Worm (Caenorhabditis elegans) whole organism, young adult: ENCODE data around the gene clec-43.
A peak's percentile ranks its signal among the peaks of the same experiment; 100 is the strongest.
"Not testable (repeated sequence)": the region's sequence is repeated elsewhere in the genome, so short reads cannot be mapped to it uniquely, and the experiment has no call there.

ENCODE experiments used
- B0019.2 ChIP-seq: fragments of 200-800 bp; sonication (Bioruptor generic); conservative IDR thresholded peaks from 2 replicates; pipeline ENCODE4 v1.3.6; 2022; ENCODE audit warnings: missing genetic modification reagents, missing genetic modification characterization, missing compliant biosample characterization
- C17E4.6 ChIP-seq: fragments of 200-800 bp; sonication (Bioruptor generic); IDR thresholded peaks from 2 replicates; pipeline ENCODE4 v1.3.6; 2022; ENCODE audit warnings: missing genetic modification reagents, missing genetic modification characterization, missing compliant biosample characterization
- F23B12.7 ChIP-seq: sonication (generic microtip); optimal IDR thresholded peaks from 2 replicates; lab custom pipeline; 2017; ENCODE audit warnings: missing genetic modification characterization, mild to moderate bottlenecking, missing compliant biosample characterization, antibody characterized with exemption, moderate library complexity; ENCODE audit not compliant: insufficient read depth
- F33H1.4 ChIP-seq: fragments of 200-800 bp; sonication (Bioruptor generic); IDR thresholded peaks from 2 replicates; pipeline ENCODE4 v1.3.6; 2022; ENCODE audit warnings: missing genetic modification reagents, missing genetic modification characterization, missing compliant biosample characterization
- F37B4.10 ChIP-seq: fragments of 200-800 bp; sonication (Bioruptor generic); IDR thresholded peaks from 2 replicates; pipeline ENCODE4 v1.3.6; 2022; ENCODE audit warnings: missing genetic modification characterization, missing compliant biosample characterization
- F55B11.4 ChIP-seq: sonication (generic microtip); optimal IDR thresholded peaks from 2 replicates; lab custom pipeline; 2016; ENCODE audit warnings: missing compliant biosample characterization, missing genetic modification characterization, borderline replicate concordance; ENCODE audit not compliant: insufficient read depth
- K12H6.12 ChIP-seq: fragments of 200-800 bp; sonication (Bioruptor generic); optimal IDR thresholded peaks from 2 replicates; lab custom pipeline; 2018; ENCODE audit warnings: mild to moderate bottlenecking, missing genetic modification characterization, missing compliant biosample characterization
- T07F8.4 ChIP-seq: sonication (generic microtip); optimal IDR thresholded peaks from 2 replicates; lab custom pipeline; 2016; ENCODE audit warnings: mild to moderate bottlenecking, missing genetic modification characterization, moderate library complexity, missing compliant biosample characterization
- Y67H2A.10 ChIP-seq: fragments of 200-800 bp; sonication (Bioruptor generic); conservative IDR thresholded peaks from 2 replicates; pipeline ENCODE4 v1.3.6; 2022; ENCODE audit warnings: missing genetic modification reagents, missing genetic modification characterization, missing compliant biosample characterization
- cebp-1 ChIP-seq, 2 experiments: fragments of 200-800 bp in 1 of 2; sonication (Bioruptor generic) in 1 of 2; sonication (generic microtip) in 1 of 2; IDR thresholded peaks in 1 of 2; optimal IDR thresholded peaks in 1 of 2; 2 replicates each; pipeline versions ENCODE4 v1.3.6 to Lab custom; 2017 to 2022; ENCODE audit warnings: missing compliant biosample characterization in 2 of 2, missing genetic modification characterization in 2 of 2, mild to moderate bottlenecking in 1 of 2, missing genetic modification reagents in 1 of 2, moderate library complexity in 1 of 2
- ceh-100 ChIP-seq: fragments of 200-800 bp; sonication (Bioruptor generic); IDR thresholded peaks from 2 replicates; pipeline ENCODE4 v1.3.6; 2022; ENCODE audit warnings: missing genetic modification reagents, missing genetic modification characterization, missing compliant biosample characterization
- die-1 ChIP-seq: sonication (generic microtip); optimal IDR thresholded peaks from 2 replicates; lab custom pipeline; 2016; ENCODE audit warnings: missing genotype, mild to moderate bottlenecking, missing genetic modification characterization, missing compliant biosample characterization
- egl-18 ChIP-seq: fragments of 200-800 bp; sonication (Bioruptor generic); IDR thresholded peaks from 2 replicates; pipeline ENCODE4 v1.3.6; 2022; ENCODE audit warnings: missing genetic modification reagents, missing genetic modification characterization, missing compliant biosample characterization
- egrh-3 ChIP-seq: fragments of 200-800 bp; sonication (Bioruptor generic); IDR thresholded peaks from 2 replicates; pipeline ENCODE4 v1.3.6; 2022; ENCODE audit warnings: missing genetic modification reagents, missing genetic modification characterization, missing compliant biosample characterization
- ekl-4 ChIP-seq: fragments of 200-800 bp; sonication (Bioruptor generic); IDR thresholded peaks from 2 replicates; pipeline ENCODE4 v1.3.6; 2022; ENCODE audit warnings: missing genetic modification reagents, missing genetic modification characterization, missing compliant biosample characterization
- fkh-3 ChIP-seq: sonication (generic microtip); optimal IDR thresholded peaks from 2 replicates; lab custom pipeline; 2016; ENCODE audit warnings: mild to moderate bottlenecking, missing genetic modification characterization, missing compliant biosample characterization
- hlh-12 ChIP-seq: sonication (generic microtip); optimal IDR thresholded peaks from 2 replicates; lab custom pipeline; 2016; ENCODE audit warnings: missing genetic modification characterization, missing compliant biosample characterization
- hlh-26 ChIP-seq: fragments of 200-800 bp; sonication (Bioruptor generic); conservative IDR thresholded peaks from 2 replicates; pipeline ENCODE4 v1.3.6; 2022; ENCODE audit warnings: missing genetic modification reagents, missing genetic modification characterization, missing compliant biosample characterization
- lin-26 ChIP-seq: fragments of 200-800 bp; sonication (Bioruptor generic); IDR thresholded peaks from 2 replicates; pipeline ENCODE4 v1.3.6; 2022; ENCODE audit warnings: missing genetic modification reagents, missing genetic modification characterization, missing compliant biosample characterization
- lin-40 ChIP-seq: sonication (generic microtip); optimal IDR thresholded peaks from 2 replicates; lab custom pipeline; 2016; ENCODE audit warnings: missing genetic modification characterization, mild to moderate bottlenecking, missing compliant biosample characterization, missing genotype, missing genetic modification reagents
- lir-1 ChIP-seq: fragments of 200-800 bp; sonication (Bioruptor generic); conservative IDR thresholded peaks from 2 replicates; pipeline ENCODE4 v1.3.6; 2022; ENCODE audit warnings: missing genetic modification reagents, missing genetic modification characterization, missing compliant biosample characterization
- madf-3 ChIP-seq: fragments of 200-800 bp; sonication (Bioruptor generic); IDR thresholded peaks from 2 replicates; pipeline ENCODE4 v1.3.6; 2022; ENCODE audit warnings: missing genetic modification reagents, missing genetic modification characterization, missing compliant biosample characterization
- madf-8 ChIP-seq: fragments of 200-800 bp; sonication (Bioruptor generic); conservative IDR thresholded peaks from 2 replicates; pipeline ENCODE4 v1.3.6; 2022; ENCODE audit warnings: missing genetic modification reagents, missing genetic modification characterization, missing compliant biosample characterization
- mxl-1 ChIP-seq: sonication (generic microtip); optimal IDR thresholded peaks from 2 replicates; lab custom pipeline; 2016; ENCODE audit warnings: missing genetic modification characterization, missing compliant biosample characterization
- nfya-2 ChIP-seq: fragments of 200-800 bp; sonication (Bioruptor generic); IDR thresholded peaks from 2 replicates; pipeline ENCODE4 v1.3.6; 2022; ENCODE audit warnings: missing genetic modification reagents, missing genetic modification characterization, missing compliant biosample characterization
- nhr-27 ChIP-seq: fragments of 200-800 bp; sonication (Bioruptor generic); optimal IDR thresholded peaks from 2 replicates; lab custom pipeline; 2018; ENCODE audit warnings: mild to moderate bottlenecking, missing genetic modification characterization, moderate library complexity, missing compliant biosample characterization
- rcor-1 ChIP-seq: fragments of 200-800 bp; sonication (Bioruptor generic); IDR thresholded peaks from 2 replicates; pipeline ENCODE4 v1.3.6; 2022; ENCODE audit warnings: missing genetic modification reagents, missing genetic modification characterization, missing compliant biosample characterization
- sdz-38 ChIP-seq: sonication (generic microtip); optimal IDR thresholded peaks from 2 replicates; lab custom pipeline; 2016; ENCODE audit warnings: missing genotype, missing genetic modification characterization, missing compliant biosample characterization
- tbp1 ChIP-seq: fragments of 200-800 bp; sonication (Bioruptor generic); optimal IDR thresholded peaks from 2 replicates; lab custom pipeline; 2018; ENCODE audit warnings: mild to moderate bottlenecking, missing genetic modification characterization, missing compliant biosample characterization
- tlf-1 ChIP-seq: fragments of 200-800 bp; sonication (Bioruptor generic); optimal IDR thresholded peaks from 2 replicates; lab custom pipeline; 2018; ENCODE audit warnings: mild to moderate bottlenecking, missing genetic modification characterization, missing compliant biosample characterization
- zfh-2 ChIP-seq: fragments of 200-800 bp; sonication (Bioruptor generic); conservative IDR thresholded peaks from 2 replicates; pipeline ENCODE4 v1.3.6; 2022; ENCODE audit warnings: missing genetic modification reagents, missing genetic modification characterization, missing compliant biosample characterization
- ztf-18 ChIP-seq: sonication (generic microtip); optimal IDR thresholded peaks from 2 replicates; lab custom pipeline; 2016; ENCODE audit warnings: missing genotype, mild to moderate bottlenecking, missing genetic modification characterization, missing compliant biosample characterization

Gene clec-43

DNA sequence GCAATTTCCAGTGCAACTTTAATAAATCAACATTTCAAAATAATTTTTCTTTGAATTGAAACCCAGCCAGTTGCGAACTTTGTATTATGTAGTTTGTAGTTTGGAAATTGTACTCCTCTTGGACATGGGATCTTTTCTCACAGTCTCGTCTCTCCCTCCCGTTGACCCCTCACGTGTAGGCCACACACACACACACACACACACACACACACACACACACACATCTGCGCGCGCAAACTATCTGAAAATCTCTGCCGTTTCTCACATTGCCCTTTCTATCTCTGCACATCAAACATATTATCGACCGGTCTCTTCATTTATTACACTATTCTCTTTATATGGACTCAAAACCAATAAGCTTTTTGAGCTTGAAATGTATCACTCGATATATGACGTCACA is 3.1 kb upstream of the clec-43 start, which contains the start of gene fbxc-36:
fbxc-36 (plus strand) TSS at position 205 of the 400 bp plus-strand sequence.
- TF ChIP-seq tbp1 (GFP tag; lab: Kevin White, UChicago) = no peak

DNA sequence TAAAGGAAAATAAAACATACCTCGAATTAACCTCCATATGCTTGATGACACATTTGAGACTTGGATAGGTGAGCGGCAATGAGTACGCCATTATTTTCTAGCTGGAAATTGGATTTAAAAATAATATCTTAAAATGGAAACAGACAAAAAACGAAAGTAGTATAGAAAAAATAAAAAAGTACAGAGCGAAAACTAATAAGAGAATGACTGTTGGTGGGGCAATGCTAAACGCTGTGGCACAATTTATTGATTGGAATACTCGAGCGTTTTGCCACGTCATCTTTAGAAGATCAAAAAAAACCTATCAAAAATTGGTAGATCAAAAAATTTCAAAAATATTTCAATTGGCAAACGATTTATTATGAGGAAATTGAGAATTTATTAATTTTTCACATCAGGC is 4.2 kb downstream of the clec-43 start, which contains the start of gene fbxc-32:
fbxc-32 (minus strand) TSS at position 101 of the 400 bp plus-strand sequence.
- TF ChIP-seq fkh-3 (tag; lab: Kevin White, UChicago) (no peak), madf-8 (GFP tag; lab: Robert Waterston, UW) (no peak), F55B11.4 (tag; lab: Kevin White, UChicago) (no peak), T07F8.4 (tag; lab: Kevin White, UChicago) (no peak), F33H1.4 (no peak), ekl-4 (GFP tag; lab: Robert Waterston, UW) (no peak), B0019.2 (no peak)

DNA sequence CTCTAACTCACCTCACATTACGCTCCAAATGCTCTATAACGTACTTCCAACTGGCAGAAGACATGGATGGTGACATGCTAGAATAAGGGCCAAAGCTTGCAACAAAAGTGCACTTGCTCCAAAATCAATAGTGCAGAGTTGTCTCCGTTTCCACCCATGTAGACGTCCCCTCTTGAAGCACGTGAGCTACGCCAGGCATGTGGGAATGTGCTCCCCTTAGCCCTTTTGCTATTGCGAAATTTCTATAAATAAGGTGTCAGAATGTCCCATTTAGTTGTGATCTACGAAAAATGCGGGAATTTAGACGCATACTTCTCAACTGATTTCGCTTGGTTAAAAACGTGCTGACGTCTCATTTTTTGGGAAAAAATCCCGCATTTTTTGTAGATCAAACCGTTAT is 6.5 kb downstream of the clec-43 start:
- TF ChIP-seq C17E4.6 (no peak), nfya-2 (GFP tag; lab: Robert Waterston, UW) (no peak), ztf-18 (tag; lab: Kevin White, UChicago) (no peak), lin-40 (no peak), nhr-27 (no peak), egrh-3 (GFP tag; lab: Robert Waterston, UW) (no peak), hlh-26 (GFP tag; lab: Robert Waterston, UW) (no peak), cebp-1 (GFP tag; IDR thresholded peaks at IDR 0.05; lab: Robert Waterston, UW) (peak; percentile 68), cebp-1 (tag; optimal IDR thresholded peaks at IDR 0.05; lab: Kevin White, UChicago) (peak; percentile 91), mxl-1 (tag; lab: Kevin White, UChicago) (no peak), tlf-1 (GFP tag; lab: Kevin White, UChicago) (no peak), lir-1 (no peak), die-1 (tag; lab: Kevin White, UChicago) (no peak), madf-3 (0 out of 2 replicates have a peak, but pooled peaks have one; percentile 41), K12H6.12 (tag; lab: Kevin White, UChicago) (no peak)

DNA sequence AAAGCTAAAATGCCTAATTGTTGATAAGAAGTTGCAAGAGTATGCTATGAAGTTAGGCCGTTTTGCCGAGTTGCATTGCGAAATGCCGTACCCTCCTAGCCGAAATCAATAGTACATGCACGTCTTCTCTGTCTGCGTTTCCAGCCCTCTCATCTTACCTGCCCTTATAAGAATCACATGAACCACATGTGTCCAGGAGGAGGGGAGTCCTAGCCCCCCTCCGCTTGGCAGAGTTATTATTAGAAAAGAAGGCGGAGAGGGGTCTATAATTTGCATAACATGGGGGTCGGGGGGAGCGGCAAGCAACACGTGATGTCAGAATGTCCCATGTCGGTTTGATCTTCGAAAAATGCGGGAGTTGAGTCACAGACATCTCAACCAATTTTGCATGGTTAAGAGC is 9.2 kb downstream of the clec-43 start:
- TF ChIP-seq hlh-12 = no peak
- TF ChIP-seq F37B4.10 (GFP tag; lab: Robert Waterston, UW) = no peak
- no peak for TF ChIP-seq tlf-1 (GFP tag; lab: Kevin White, UChicago)
- 0 out of 2 replicates have a peak, but pooled peaks have one; percentile 5 for TF ChIP-seq zfh-2
- no peak for TF ChIP-seq rcor-1 (GFP tag; lab: Robert Waterston, UW)
- no peak for TF ChIP-seq Y67H2A.10 (GFP tag; lab: Robert Waterston, UW)
- no peak for TF ChIP-seq lin-26 (GFP tag; lab: Robert Waterston, UW)
- no peak for TF ChIP-seq F23B12.7

DNA sequence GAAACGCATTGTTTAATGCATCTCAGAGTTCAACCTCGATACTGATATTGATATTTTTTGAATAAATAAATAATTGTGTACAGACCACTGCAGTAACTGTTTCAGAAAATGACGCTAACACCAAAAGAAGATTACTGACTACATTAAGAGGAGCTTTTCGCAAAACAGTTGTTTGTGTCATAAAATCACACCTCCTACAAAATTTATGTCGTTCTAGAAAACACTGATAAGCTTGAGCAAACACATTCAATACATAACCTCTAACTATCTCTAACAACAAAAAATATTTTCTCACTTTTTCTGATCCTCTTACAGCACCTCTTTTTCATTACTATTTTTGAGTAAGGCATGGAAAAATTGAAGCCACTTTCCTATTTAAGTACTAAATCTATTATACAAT is 10.8 kb downstream of the clec-43 start, which contains the start of gene fbxc-7:
fbxc-7 (plus strand) TSS at position 301 of the 400 bp plus-strand sequence.
- TF ChIP-seq sdz-38 (tag; lab: Kevin White, UChicago); egl-18 (GFP tag; lab: Robert Waterston, UW); ceh-100 (GFP tag; lab: Robert Waterston, UW): not testable (repeated sequence)
